Worm (Caenorhabditis elegans): ENCODE data around the gene F55B12.2.

DNA sequence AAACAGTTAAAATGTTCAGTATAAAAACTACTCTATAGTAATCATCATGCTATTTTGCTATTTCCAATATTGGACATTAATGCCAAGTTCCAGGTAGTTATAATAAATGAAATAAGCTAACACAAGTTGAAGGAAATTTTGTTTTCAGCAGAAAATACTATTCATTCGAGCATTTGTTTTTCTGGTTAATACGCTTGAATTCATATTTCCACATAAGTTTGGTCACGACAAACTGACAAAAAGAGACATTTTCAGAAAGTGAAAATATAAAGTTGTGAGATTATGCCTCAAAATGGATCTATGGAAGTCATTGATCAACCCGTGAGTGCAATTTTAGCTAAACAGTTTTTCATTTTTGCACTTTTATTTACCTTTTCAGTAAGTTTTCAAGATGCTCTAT, 28.4 kb upstream of the F55B12.2 start, which contains the start of gene srx-131:
- TF ChIP-seq ama-1 (optimal IDR thresholded peaks at IDR 0.05) = no peak
- no peak for TF ChIP-seq ama-1 (GFP tag; optimal IDR thresholded peaks at IDR 0.05)
- TF ChIP-seq nhr-120 (GFP tag; IDR thresholded peaks at IDR 0.05) = no peak
- TF ChIP-seq hlh-26 (GFP tag; conservative IDR thresholded peaks at IDR 0.05) = no peak
- TF ChIP-seq lin-26 (GFP tag; IDR thresholded peaks at IDR 0.05) = no peak
- no peak for TF ChIP-seq snpc-4 (GFP tag; optimal IDR thresholded peaks at IDR 0.05)
- no peak for TF ChIP-seq snpc-4 (tag; optimal IDR thresholded peaks at IDR 0.05)
- no peak for TF ChIP-seq C06A6.2 (GFP tag; conservative IDR thresholded peaks at IDR 0.05)
- no peak for TF ChIP-seq sea-2 (GFP tag; IDR thresholded peaks at IDR 0.05)
- no peak for TF ChIP-seq D2030.7 (GFP tag; IDR thresholded peaks at IDR 0.05)
- no peak for TF ChIP-seq hsf-1 (GFP tag; IDR thresholded peaks at IDR 0.05)

Data from whole organism, young adult.